Fruit fly (Drosophila melanogaster): ENCODE measurements around the gene CG1544.

The CG1544 gene

dm6 chr3R:31251130-31251770 is 54.5 kb downstream of the CG1544 start (continued):
- TF ChIP-seq CG8388 (GFP tag; optimal IDR thresholded peaks at IDR 0.05) (peak; percentile 4), CG9817 (tag; optimal IDR thresholded peaks at IDR 0.05) (no peak), CG10979 (tag; optimal IDR thresholded peaks at IDR 0.05) (peak; percentile 41), CG6813 (GFP tag; optimal IDR thresholded peaks at IDR 0.05) (no peak), vvl (GFP tag; IDR thresholded peaks at IDR 0.05) (peak; percentile 20; the same call in 1 of the 2 replicates), eyg (GFP tag; optimal IDR thresholded peaks at IDR 0.05) (no peak), Drgx (GFP tag; IDR thresholded peaks at IDR 0.05) (peak; percentile 55), CG11696 (GFP tag; IDR thresholded peaks at IDR 0.05) (no peak), Ssrp (tag; optimal IDR thresholded peaks at IDR 0.05) (peak; percentile 0), NC2α (GFP tag; optimal IDR thresholded peaks at IDR 0.05) (no peak), Blimp-1 (GFP tag; optimal IDR thresholded peaks at IDR 0.05) (peak; percentile 91), nerfin-2 (GFP tag; IDR thresholded peaks at IDR 0.05; ENCODE audit: partially characterized antibody) (no peak), CG3726 (GFP tag; IDR thresholded peaks at IDR 0.05) (no peak), CG11723 (GFP tag; optimal IDR thresholded peaks at IDR 0.05) (no peak), prd (optimal IDR thresholded peaks at IDR 0.05) (no peak), prd (GFP tag; IDR thresholded peaks at IDR 0.05) (peak; percentile 17; the same call in 1 of the 3 replicates), sens (GFP tag) (peak; percentile 69), CG2678 (tag; optimal IDR thresholded peaks at IDR 0.05) (peak; percentile 33), CG11504 (tag; optimal IDR thresholded peaks at IDR 0.05) (peak; percentile 6), Sox102F (GFP tag; optimal IDR thresholded peaks at IDR 0.05) (peak; percentile 49), row (GFP tag; IDR thresholded peaks at IDR 0.05) (peak; percentile 17; the same call in 1 of the 3 replicates), Camta (GFP tag; optimal IDR thresholded peaks at IDR 0.05) (peak; percentile 8), dpn (GFP tag; optimal IDR thresholded peaks at IDR 0.05) (no peak), Xrp1 (GFP tag; IDR thresholded peaks at IDR 0.05) (peak; percentile 39; the same call in 1 of the 2 replicates), bsh (GFP tag; optimal IDR thresholded peaks at IDR 0.05) (peak in 1 of 2 experiments; percentile 27), CG9797 (GFP tag; optimal IDR thresholded peaks at IDR 0.05) (no peak), tin (GFP tag; optimal IDR thresholded peaks at IDR 0.05) (no peak), MESR4 (GFP tag; optimal IDR thresholded peaks at IDR 0.05) (no peak), Hr51 (GFP tag; optimal IDR thresholded peaks at IDR 0.05) (peak in 1 of 2 experiments; percentile 6), Nf-YA (GFP tag; IDR thresholded peaks at IDR 0.05) (no peak), CG6689 (GFP tag; IDR thresholded peaks at IDR 0.05) (peak; percentile 11; the same call in 1 of the 2 replicates)

DNA sequence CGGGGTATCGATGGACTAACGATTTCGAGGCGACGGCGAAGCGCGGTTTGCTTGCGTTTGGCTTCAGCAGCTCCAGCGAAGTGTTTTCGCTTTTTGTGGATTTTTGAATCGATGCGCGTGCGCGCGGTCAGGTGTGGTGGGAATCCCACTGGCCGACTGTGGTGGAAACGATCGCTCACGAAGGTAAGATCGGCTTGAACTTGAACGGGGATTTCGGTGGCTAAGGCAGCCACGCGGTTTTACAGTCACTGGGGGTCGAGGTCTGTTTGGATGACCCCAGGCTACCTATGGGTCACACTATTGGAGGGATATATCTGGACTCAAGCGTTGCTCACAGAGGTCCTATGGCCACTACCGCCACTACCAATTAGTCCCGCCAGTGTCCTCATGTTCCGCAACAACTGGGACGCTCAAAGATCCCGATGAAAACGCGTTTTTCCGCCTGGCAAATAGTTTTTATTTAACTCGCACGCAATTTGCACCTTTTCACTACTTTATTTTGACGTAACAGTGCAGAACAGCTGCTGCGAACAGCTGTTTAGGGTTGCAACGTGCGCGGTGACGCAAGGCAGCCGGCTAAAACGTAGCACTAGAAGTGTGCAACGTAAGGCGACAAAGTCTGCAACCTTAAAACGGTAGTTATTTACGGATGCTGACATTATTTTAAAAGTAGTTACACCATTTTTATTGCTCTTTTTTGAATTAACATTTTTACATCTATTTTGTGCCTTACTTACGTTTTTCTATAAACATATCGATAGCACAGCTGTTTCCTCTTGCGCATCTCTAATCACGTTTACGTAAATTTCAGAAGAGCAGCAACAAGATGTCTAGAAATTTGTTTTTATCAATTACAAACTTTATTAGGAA is 55.6 kb downstream of the CG1544 start, which contains the start of the genes qless and mRpL32:
TSS of gene qless (minus strand) at position 516 of the 870 bp plus-strand sequence.
TSS of gene mRpL32 (plus strand) at position 780 of the 870 bp plus-strand sequence.
- TF ChIP-seq CG10462 (GFP tag; optimal IDR thresholded peaks at IDR 0.05) (no peak), CG10267 (tag; optimal IDR thresholded peaks at IDR 0.05) (peak; percentile 51), gcm (GFP tag; optimal IDR thresholded peaks at IDR 0.05) (peak; percentile 24), Deaf1 (tag; optimal IDR thresholded peaks at IDR 0.05) (peak; percentile 94), cg (GFP tag; optimal IDR thresholded peaks at IDR 0.05) (no peak), Hr39 (optimal IDR thresholded peaks at IDR 0.05) (no peak), CG2678 (tag; optimal IDR thresholded peaks at IDR 0.05) (no peak), CG2712 (tag; optimal IDR thresholded peaks at IDR 0.05) (peak; percentile 85), CG33213 (GFP tag; optimal IDR thresholded peaks at IDR 0.05) (peak; percentile 76), CG6689 (GFP tag; IDR thresholded peaks at IDR 0.05) (peak; percentile 88), lov (optimal IDR thresholded peaks at IDR 0.05) (no peak), lov (GFP tag; IDR thresholded peaks at IDR 0.05) (peak; percentile 82), CG12659 (GFP tag; optimal IDR thresholded peaks at IDR 0.05) (peak; percentile 35), D (optimal IDR thresholded peaks at IDR 0.05) (no peak), D (GFP tag; optimal IDR thresholded peaks at IDR 0.05) (peak; percentile 40), vvl (GFP tag; IDR thresholded peaks at IDR 0.05) (peak; percentile 89), TFAM (GFP tag; optimal IDR thresholded peaks at IDR 0.05) (peak; percentile 0), lbe (GFP tag; optimal IDR thresholded peaks at IDR 0.05) (peak; percentile 67), wdn (GFP tag; IDR thresholded peaks at IDR 0.05) (no peak), CG15269 (tag; optimal IDR thresholded peaks at IDR 0.05) (no peak), HmgD (GFP tag; optimal IDR thresholded peaks at IDR 0.05) (no peak)
